Worm (Caenorhabditis elegans) whole organism, early embryonic: ENCODE data around the gene Y51H7C.12.

Experiments
- B0310.2 ChIP-seq: sonication (generic microtip); optimal IDR thresholded peaks from 2 replicates; lab custom pipeline; 2016; ENCODE audit warnings: mild to moderate bottlenecking, missing genetic modification characterization, missing compliant biosample characterization
- F13C5.2 ChIP-seq: sonication (generic microtip); optimal IDR thresholded peaks from 2 replicates; lab custom pipeline; 2017; ENCODE audit warnings: mild to moderate bottlenecking, missing genetic modification characterization, inconsistent platforms, missing compliant biosample characterization
- aly-1 ChIP-seq: sonication (generic microtip); optimal IDR thresholded peaks from 2 replicates; lab custom pipeline; 2016; ENCODE audit warnings: missing genetic modification characterization, missing compliant biosample characterization
- ama-1 ChIP-seq: fragments of 150-350 bp; optimal IDR thresholded peaks from 2 replicates; lab custom pipeline; 2014
- ceh-13 ChIP-seq: fragments of 200-800 bp; sonication (Bioruptor generic); optimal IDR thresholded peaks from 2 replicates; lab custom pipeline; 2018; ENCODE audit warnings: mild to moderate bottlenecking, missing genetic modification characterization, missing compliant biosample characterization
- ceh-36 ChIP-seq: sonication (generic microtip); optimal IDR thresholded peaks from 2 replicates; lab custom pipeline; 2016; ENCODE audit warnings: missing genetic modification characterization, inconsistent platforms, missing compliant biosample characterization
- ets-7 ChIP-seq: sonication (generic microtip); optimal IDR thresholded peaks from 2 replicates; lab custom pipeline; 2016; ENCODE audit warnings: missing genotype, missing genetic modification characterization, missing compliant biosample characterization
- flt-1 ChIP-seq: fragments of 200-800 bp; sonication (Bioruptor generic); IDR thresholded peaks from 2 replicates; pipeline ENCODE4 v1.3.6; 2022; ENCODE audit warnings: missing genetic modification characterization, missing compliant biosample characterization
- hmbx-1 ChIP-seq: sonication (generic microtip); optimal IDR thresholded peaks from 2 replicates; lab custom pipeline; 2016; ENCODE audit warnings: mild to moderate bottlenecking, missing genetic modification characterization, missing compliant biosample characterization
- hmg-4 ChIP-seq: fragments of 200-800 bp; sonication (Bioruptor generic); optimal IDR thresholded peaks from 2 replicates; lab custom pipeline; 2018; ENCODE audit warnings: mild to moderate bottlenecking, missing genetic modification characterization, missing compliant biosample characterization
- hnd-1 ChIP-seq: sonication (generic microtip); optimal IDR thresholded peaks from 2 replicates; lab custom pipeline; 2016; ENCODE audit warnings: missing genetic modification characterization, missing compliant biosample characterization
- pes-1 ChIP-seq: fragments of 200-800 bp; sonication (Bioruptor generic); IDR thresholded peaks from 2 replicates; pipeline ENCODE4 v1.3.6; 2022; ENCODE audit warnings: missing genetic modification reagents, missing genetic modification characterization, missing compliant biosample characterization
- scrt-1 ChIP-seq: fragments of 200-800 bp; sonication (Bioruptor generic); IDR thresholded peaks from 2 replicates; pipeline ENCODE4 v1.3.6; 2022; ENCODE audit warnings: missing genetic modification characterization, missing compliant biosample characterization
- sea-1 ChIP-seq: fragments of 200-800 bp; sonication (Bioruptor generic); conservative IDR thresholded peaks from 2 replicates; pipeline ENCODE4 v1.3.6; 2022; ENCODE audit warnings: missing genetic modification characterization, missing compliant biosample characterization
- tbx-11 ChIP-seq: fragments of 200-800 bp; sonication (Bioruptor generic); IDR thresholded peaks from 2 replicates; pipeline ENCODE4 v1.3.6; 2022; ENCODE audit warnings: missing genetic modification characterization, missing compliant biosample characterization
- tbx-37 ChIP-seq: fragments of 200-800 bp; sonication (Bioruptor generic); conservative IDR thresholded peaks from 2 replicates; pipeline ENCODE4 v1.3.6; 2022; ENCODE audit warnings: missing genetic modification reagents, missing genetic modification characterization, missing compliant biosample characterization
- tra-4 ChIP-seq: sonication (generic microtip); optimal IDR thresholded peaks from 2 replicates; lab custom pipeline; 2017; ENCODE audit warnings: missing genetic modification characterization, missing compliant biosample characterization

Y51H7C.12 gene

DNA sequence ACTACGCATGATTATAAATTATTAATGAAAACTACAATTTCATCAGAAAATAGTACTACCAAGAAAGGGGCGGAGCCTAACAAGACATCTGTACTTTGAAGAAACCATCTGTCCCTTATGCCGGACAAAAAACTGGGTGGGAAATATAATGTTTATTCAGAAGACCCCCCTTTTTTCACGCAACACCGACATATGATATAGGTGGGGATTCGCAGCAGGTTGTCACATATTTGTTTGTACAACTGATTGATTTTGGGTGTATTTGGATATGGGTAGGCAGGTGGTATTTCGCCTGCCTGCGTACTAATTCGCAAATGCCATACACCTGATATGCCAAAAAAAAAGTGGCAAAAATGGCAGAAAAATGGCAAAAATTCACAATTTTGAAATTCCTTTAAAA is 22.9 kb downstream of the Y51H7C.12 start, which contains the start of gene Y51H7C.10:
Y51H7C.10 (minus strand) TSS at position 101 of the 400 bp plus-strand sequence.
- TF ChIP-seq aly-1 = no peak
- TF ChIP-seq ama-1 (lab: Kevin White, UChicago) = no peak
- TF ChIP-seq scrt-1 (GFP tag; lab: Robert Waterston, UW) = no peak
- TF ChIP-seq pes-1 = no peak
- TF ChIP-seq sea-1 (GFP tag; lab: Robert Waterston, UW) = no peak
- no peak for TF ChIP-seq ceh-13
- no peak for TF ChIP-seq F13C5.2 (tag; lab: Kevin White, UChicago)
- TF ChIP-seq hmbx-1 (tag; lab: Kevin White, UChicago) = no peak
- TF ChIP-seq hnd-1 (tag; lab: Kevin White, UChicago) = no peak

- TF ChIP-seq pes-1 (no peak), tbx-37 (GFP tag; lab: Robert Waterston, UW) (no peak), tra-4 (tag; lab: Kevin White, UChicago) (no peak), sea-1 (GFP tag; lab: Robert Waterston, UW) (no peak), hnd-1 (tag; lab: Kevin White, UChicago) (no peak), F13C5.2 (tag; lab: Kevin White, UChicago) (no peak), ceh-13 (no peak), ets-7 (no peak), tbx-11 (GFP tag; lab: Robert Waterston, UW) (no peak), hmbx-1 (tag; lab: Kevin White, UChicago) (no peak), flt-1 (GFP tag; lab: Robert Waterston, UW) (no peak), ama-1 (lab: Kevin White, UChicago) (no peak), hmg-4 (no peak), B0310.2 (tag; lab: Kevin White, UChicago) (no peak), ceh-36 (tag; lab: Kevin White, UChicago) (no peak), aly-1 (no peak), scrt-1 (GFP tag; lab: Robert Waterston, UW) (no peak)
These were observed 25.6 kb downstream of the Y51H7C.12 start for ce11 chrII:1420806-1421463.

ce11 chrII:1419994-1420393 is 26.6 kb downstream of the Y51H7C.12 start:
- TF ChIP-seq tbx-11 (GFP tag; lab: Robert Waterston, UW) (no peak), sea-1 (GFP tag; lab: Robert Waterston, UW) (no peak), F13C5.2 (tag; lab: Kevin White, UChicago) (no peak), hnd-1 (tag; lab: Kevin White, UChicago) (no peak), ets-7 (no peak), ceh-36 (tag; lab: Kevin White, UChicago) (no peak), tra-4 (tag; lab: Kevin White, UChicago) (no peak), hmg-4 (no peak), ama-1 (lab: Kevin White, UChicago) (no peak), tbx-37 (GFP tag; lab: Robert Waterston, UW) (no peak), aly-1 (no peak)

ce11 chrII:1412359-1412907 is 34.1 kb downstream of the Y51H7C.12 start, which contains the start of gene alkb-1:
TSS of gene alkb-1 (plus strand) at chrII:1412409.
- no peak for TF ChIP-seq hnd-1 (tag; lab: Kevin White, UChicago)
- TF ChIP-seq scrt-1 (GFP tag; lab: Robert Waterston, UW) = no peak
- TF ChIP-seq aly-1 = no peak
- no peak for TF ChIP-seq B0310.2 (tag; lab: Kevin White, UChicago)
- TF ChIP-seq hmbx-1 (tag; lab: Kevin White, UChicago) = no peak

ce11 chrII:1411372-1411771 is 35.2 kb downstream of the Y51H7C.12 start, which contains the start of gene Y51H7C.9:
TSS of gene Y51H7C.9 (minus strand) at chrII:1411472.
- TF ChIP-seq tbx-11 (GFP tag; lab: Robert Waterston, UW) (no peak), tbx-37 (GFP tag; lab: Robert Waterston, UW) (no peak), sea-1 (GFP tag; lab: Robert Waterston, UW) (no peak), pes-1 (no peak), ceh-13 (no peak), tra-4 (tag; lab: Kevin White, UChicago) (no peak), B0310.2 (tag; lab: Kevin White, UChicago) (no peak), ama-1 (lab: Kevin White, UChicago) (no peak), F13C5.2 (tag; lab: Kevin White, UChicago) (no peak), aly-1 (no peak), hmg-4 (no peak), ceh-36 (tag; lab: Kevin White, UChicago) (no peak)

ce11 chrII:1403056-1403455 is 43.5 kb downstream of the Y51H7C.12 start, which contains the start of the genes Y51H7C.41 and cogc-4:
TSS of gene Y51H7C.41 (plus strand) at chrII:1403321.
TSS of gene cogc-4 (plus strand) at chrII:1403441.
- TF ChIP-seq hmg-4 (no peak), aly-1 (no peak), F13C5.2 (tag; lab: Kevin White, UChicago) (no peak), flt-1 (GFP tag; lab: Robert Waterston, UW) (no peak), tra-4 (tag; lab: Kevin White, UChicago) (no peak), tbx-37 (GFP tag; lab: Robert Waterston, UW) (no peak), hnd-1 (tag; lab: Kevin White, UChicago) (no peak), hmbx-1 (tag; lab: Kevin White, UChicago) (no peak), ets-7 (no peak)

DNA sequence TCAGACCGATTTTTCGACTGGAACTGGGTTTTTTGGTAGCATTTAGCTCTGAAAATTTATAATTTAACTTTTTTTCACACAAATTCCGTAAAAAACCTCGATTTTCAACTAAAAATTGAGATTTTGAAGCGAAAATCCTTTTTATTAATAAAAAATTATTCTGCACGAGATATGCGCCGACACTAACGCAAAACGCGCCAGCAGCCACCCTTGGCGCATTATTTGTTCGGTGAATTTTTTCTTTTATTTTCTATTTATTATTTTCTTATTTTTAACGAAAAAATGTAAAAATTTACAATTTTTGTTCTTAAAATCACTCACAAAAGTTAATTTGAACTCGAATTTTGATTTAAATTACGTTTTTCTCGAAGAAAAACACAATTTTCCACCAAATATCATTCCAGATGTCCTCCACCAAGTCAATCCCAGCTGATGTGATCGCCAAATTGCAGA is 44.4 kb downstream of the Y51H7C.12 start, which contains the start of gene Y51H7C.7:
Y51H7C.7 (plus strand) TSS at position 403 of the 453 bp plus-strand sequence.
- no peak for TF ChIP-seq hmg-4
- no peak for TF ChIP-seq aly-1
